Worm (Caenorhabditis elegans) whole organism, late embryonic: ENCODE data around the gene sdz-38.

ENCODE experiments used
- K09A11.1 ChIP-seq: sonication (generic microtip); optimal IDR thresholded peaks from 2 replicates; lab custom pipeline; 2017; ENCODE audit warnings: antibody characterized with exemption, mild to moderate bottlenecking, missing genetic modification characterization, missing compliant biosample characterization; ENCODE audit not compliant: insufficient read depth
- T23F11.4 ChIP-seq: fragments of 200-800 bp; sonication (Bioruptor generic); optimal IDR thresholded peaks from 2 replicates; lab custom pipeline; 2018; ENCODE audit warnings: mild to moderate bottlenecking, missing genetic modification characterization, missing compliant biosample characterization
- Y22D7AL.16 ChIP-seq: sonication (generic microtip); optimal IDR thresholded peaks from 2 replicates; lab custom pipeline; 2016; ENCODE audit warnings: missing genetic modification characterization, missing compliant biosample characterization
- ahr-1 ChIP-seq: sonication (generic microtip); optimal IDR thresholded peaks from 2 replicates; lab custom pipeline; 2016; ENCODE audit warnings: missing genetic modification characterization, missing compliant biosample characterization
- ama-1 ChIP-seq: fragments of 150-350 bp; optimal IDR thresholded peaks from 2 replicates; lab custom pipeline; 2014
- ceh-14 ChIP-seq: sonication (generic microtip); optimal IDR thresholded peaks from 2 replicates; lab custom pipeline; 2016; ENCODE audit warnings: missing genotype, missing genetic modification characterization, missing compliant biosample characterization
- ceh-19 ChIP-seq: fragments of 200-800 bp; sonication (Bioruptor generic); optimal IDR thresholded peaks from 2 replicates; lab custom pipeline; 2018; ENCODE audit warnings: mild to moderate bottlenecking, missing genetic modification characterization, missing compliant biosample characterization
- ceh-2 ChIP-seq: sonication (generic microtip); optimal IDR thresholded peaks from 2 replicates; lab custom pipeline; 2016; ENCODE audit warnings: missing genotype, missing genetic modification characterization, missing compliant biosample characterization
- ceh-34 ChIP-seq: sonication (generic microtip); optimal IDR thresholded peaks from 2 replicates; lab custom pipeline; 2016; ENCODE audit warnings: mild to moderate bottlenecking, missing genetic modification characterization, missing compliant biosample characterization
- ceh-48 ChIP-seq: sonication (generic microtip); optimal IDR thresholded peaks from 2 replicates; lab custom pipeline; 2016; ENCODE audit warnings: missing genetic modification characterization, inconsistent platforms, missing compliant biosample characterization
- che-1 ChIP-seq: sonication (generic microtip); optimal IDR thresholded peaks from 2 replicates; lab custom pipeline; 2016; ENCODE audit warnings: mild to moderate bottlenecking, missing genetic modification characterization, missing compliant biosample characterization
- dmd-4 ChIP-seq: sonication (generic microtip); optimal IDR thresholded peaks from 2 replicates; lab custom pipeline; 2016; ENCODE audit warnings: borderline replicate concordance, missing genetic modification characterization, missing compliant biosample characterization
- dve-1 ChIP-seq: sonication (generic microtip); optimal IDR thresholded peaks from 2 replicates; lab custom pipeline; 2017; ENCODE audit warnings: antibody characterized with exemption, mild to moderate bottlenecking, missing genetic modification characterization, missing compliant biosample characterization
- ets-4 ChIP-seq: sonication (generic microtip); optimal IDR thresholded peaks from 2 replicates; lab custom pipeline; 2016; ENCODE audit warnings: missing genetic modification characterization, missing compliant biosample characterization
- gmeb-2 ChIP-seq: sonication (generic microtip); optimal IDR thresholded peaks from 2 replicates; lab custom pipeline; 2016; ENCODE audit warnings: missing genetic modification characterization, inconsistent platforms, missing compliant biosample characterization
- hlh-30 ChIP-seq: sonication (generic microtip); optimal IDR thresholded peaks from 2 replicates; lab custom pipeline; 2017; ENCODE audit warnings: antibody characterized with exemption, missing genetic modification characterization, missing compliant biosample characterization; ENCODE audit not compliant: insufficient read depth
- hlh-6 ChIP-seq: sonication (generic microtip); optimal IDR thresholded peaks from 2 replicates; lab custom pipeline; 2016; ENCODE audit warnings: missing genotype, missing genetic modification characterization, missing compliant biosample characterization
- nhr-11 ChIP-seq: fragments of 150-350 bp; optimal IDR thresholded peaks from 2 replicates; lab custom pipeline; 2014; ENCODE audit warnings: missing biosample characterization, missing genetic modification characterization
- nhr-232 ChIP-seq: sonication (generic microtip); optimal IDR thresholded peaks from 2 replicates; lab custom pipeline; 2016; ENCODE audit warnings: missing genetic modification characterization, missing compliant biosample characterization
- npax-4 ChIP-seq: sonication (generic microtip); optimal IDR thresholded peaks from 2 replicates; lab custom pipeline; 2016; ENCODE audit warnings: missing genetic modification characterization, missing compliant biosample characterization
- pag-3 ChIP-seq: sonication (generic microtip); optimal IDR thresholded peaks from 2 replicates; lab custom pipeline; 2016; ENCODE audit warnings: missing compliant biosample characterization, missing genetic modification characterization, borderline replicate concordance
- pax-1 ChIP-seq: fragments of 150-350 bp; optimal IDR thresholded peaks from 2 replicates; lab custom pipeline; 2014; ENCODE audit warnings: missing biosample characterization, missing genetic modification characterization
- pha-2 ChIP-seq: sonication (generic microtip); optimal IDR thresholded peaks from 2 replicates; lab custom pipeline; 2017; ENCODE audit warnings: mild to moderate bottlenecking, missing genetic modification characterization, missing compliant biosample characterization
- pha-4 ChIP-seq: fragments of 150-350 bp; optimal IDR thresholded peaks from 2 replicates; lab custom pipeline; 2018; ENCODE audit warnings: missing biosample characterization, missing genetic modification reagents, missing genetic modification characterization
- pros-1 ChIP-seq: fragments of 150-350 bp; optimal IDR thresholded peaks from 2 replicates; lab custom pipeline; 2014; ENCODE audit warnings: missing biosample characterization, missing genetic modification reagents, missing genetic modification characterization
- ref-2 ChIP-seq: sonication (generic microtip); optimal IDR thresholded peaks from 2 replicates; lab custom pipeline; 2016; ENCODE audit warnings: missing genetic modification characterization, missing compliant biosample characterization
- rnt-1 ChIP-seq: sonication (generic microtip); optimal IDR thresholded peaks from 2 replicates; lab custom pipeline; 2016; ENCODE audit warnings: missing genetic modification characterization, missing compliant biosample characterization
- sox-2 ChIP-seq: fragments of 200-800 bp; sonication (Bioruptor generic); IDR thresholded peaks from 2 replicates; pipeline ENCODE4 v1.3.6; 2022; ENCODE audit warnings: missing genetic modification reagents, missing genetic modification characterization, missing compliant biosample characterization
- sox-4 ChIP-seq: sonication (generic microtip); optimal IDR thresholded peaks from 2 replicates; lab custom pipeline; 2017; ENCODE audit warnings: mild to moderate bottlenecking, missing genetic modification characterization, inconsistent platforms, missing compliant biosample characterization
- syd-9 ChIP-seq: sonication (generic microtip); optimal IDR thresholded peaks from 2 replicates; lab custom pipeline; 2016; ENCODE audit warnings: mild to moderate bottlenecking, missing genetic modification characterization, moderate library complexity, missing compliant biosample characterization
- ttx-3 ChIP-seq: sonication (generic microtip); optimal IDR thresholded peaks from 2 replicates; lab custom pipeline; 2016; ENCODE audit warnings: missing genetic modification reagents, missing genetic modification characterization, missing compliant biosample characterization
- unc-42 ChIP-seq: sonication (generic microtip); optimal IDR thresholded peaks from 2 replicates; lab custom pipeline; 2016; ENCODE audit warnings: missing genotype, missing genetic modification characterization, missing compliant biosample characterization
- unc-55 ChIP-seq: sonication (generic microtip); optimal IDR thresholded peaks from 2 replicates; lab custom pipeline; 2017; ENCODE audit warnings: missing biosample characterization, missing genetic modification reagents, missing genetic modification characterization
- ztf-16 ChIP-seq: sonication (generic microtip); optimal IDR thresholded peaks from 2 replicates; lab custom pipeline; 2017; ENCODE audit warnings: missing genetic modification characterization, missing compliant biosample characterization

sdz-38 gene

ce11 chrII:9981760-9982159 lies at the start of gene sdz-38:
TSS of gene sdz-38 (minus strand) at chrII:9981860.
- TF ChIP-seq hlh-30 (tag; lab: Kevin White, UChicago): no peak
- TF ChIP-seq gmeb-2 (tag; lab: Kevin White, UChicago): no peak
- TF ChIP-seq pag-3 (tag; lab: Kevin White, UChicago): no peak
- TF ChIP-seq ref-2 (tag; lab: Kevin White, UChicago): no peak
- no peak for TF ChIP-seq T23F11.4 (GFP tag; lab: Kevin White, UChicago)

ce11 chrII:10029890-10030289 lies 48.2 kb upstream of the sdz-38 start, which contains the start of gene ttc-36:
TSS of gene ttc-36 (plus strand) at chrII:10030190.
- no peak for TF ChIP-seq che-1 (tag; lab: Kevin White, UChicago)
- TF ChIP-seq ceh-19 (GFP tag; lab: Kevin White, UChicago): no peak
- no peak for TF ChIP-seq K09A11.1
- no peak for TF ChIP-seq ceh-48 (tag; lab: Kevin White, UChicago)
- no peak for TF ChIP-seq sox-2
- TF ChIP-seq dve-1 (tag; lab: Kevin White, UChicago): no peak
- no peak for TF ChIP-seq pha-4 (tag; lab: Kevin White, UChicago)

ce11 chrII:10029044-10029443 lies 47.4 kb upstream of the sdz-38 start:
- TF ChIP-seq ceh-2 (tag; lab: Kevin White, UChicago) (no peak), syd-9 (tag; lab: Kevin White, UChicago) (no peak), dmd-4 (no peak), pha-2 (tag; lab: Kevin White, UChicago) (no peak), hlh-30 (tag; lab: Kevin White, UChicago) (no peak), ahr-1 (tag; lab: Kevin White, UChicago) (no peak), rnt-1 (tag; lab: Kevin White, UChicago) (no peak), unc-42 (no peak), ztf-16 (tag; lab: Kevin White, UChicago) (no peak), ets-4 (tag; lab: Kevin White, UChicago) (no peak), ceh-48 (tag; lab: Kevin White, UChicago) (no peak), nhr-232 (tag; lab: Kevin White, UChicago) (no peak), ceh-34 (tag; lab: Kevin White, UChicago) (no peak), ref-2 (tag; lab: Kevin White, UChicago) (no peak)

DNA sequence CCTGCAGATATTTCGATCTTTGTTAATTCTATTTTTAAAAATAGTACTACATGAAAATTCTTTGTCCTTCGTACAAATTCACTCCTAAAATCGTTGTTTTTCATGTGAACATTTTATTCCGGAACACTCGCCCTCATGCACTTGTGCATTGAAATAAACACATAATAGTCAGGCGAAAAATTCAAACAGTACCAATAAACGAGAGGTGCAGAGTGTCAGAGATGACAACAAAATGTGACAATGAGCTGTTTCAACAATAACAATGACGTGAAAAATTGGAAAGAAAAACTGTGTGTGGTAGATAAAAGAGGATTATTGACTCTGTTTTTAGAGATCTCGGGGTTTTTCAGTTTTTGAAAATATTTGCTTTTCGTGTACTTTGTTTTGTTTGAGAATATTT lies 46.5 kb upstream of the sdz-38 start, which contains the start of gene F52H3.6:
F52H3.6 (minus strand) TSS at position 228 of the 400 bp plus-strand sequence.
- no peak for TF ChIP-seq npax-4 (tag; lab: Kevin White, UChicago)

- TF ChIP-seq ceh-14 (tag; lab: Kevin White, UChicago) (no peak), rnt-1 (tag; lab: Kevin White, UChicago) (peak; percentile 35), sox-4 (tag; lab: Kevin White, UChicago) (no peak), pax-1 (tag; lab: Kevin White, UChicago) (no peak), unc-55 (GFP tag; lab: Kevin White, UChicago) (peak; percentile 93)
Observed at ce11 chrII:10025059-10025458, 43.4 kb upstream of the sdz-38 start.

DNA sequence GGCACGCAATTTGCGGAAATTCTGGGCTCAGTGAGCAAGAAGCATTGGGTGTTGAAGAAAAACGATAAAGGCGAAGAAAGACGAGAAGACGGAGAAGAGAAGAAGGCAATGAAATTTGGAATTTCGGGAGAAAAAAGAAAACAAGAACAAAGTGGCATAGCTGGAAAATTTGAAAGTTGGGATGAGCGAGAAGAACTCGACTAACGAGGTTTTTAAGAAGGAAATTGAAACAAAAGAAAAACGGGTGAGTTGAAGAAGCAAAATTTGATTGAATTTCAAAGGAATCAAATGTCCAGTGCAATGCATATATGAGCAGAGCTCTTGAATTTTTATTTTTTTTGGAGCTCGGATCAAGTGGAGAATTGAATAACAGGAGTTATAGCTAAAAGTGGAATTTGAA lies 40.1 kb upstream of the sdz-38 start:
- TF ChIP-seq unc-42 (peak; percentile 91), ttx-3 (no peak)

DNA sequence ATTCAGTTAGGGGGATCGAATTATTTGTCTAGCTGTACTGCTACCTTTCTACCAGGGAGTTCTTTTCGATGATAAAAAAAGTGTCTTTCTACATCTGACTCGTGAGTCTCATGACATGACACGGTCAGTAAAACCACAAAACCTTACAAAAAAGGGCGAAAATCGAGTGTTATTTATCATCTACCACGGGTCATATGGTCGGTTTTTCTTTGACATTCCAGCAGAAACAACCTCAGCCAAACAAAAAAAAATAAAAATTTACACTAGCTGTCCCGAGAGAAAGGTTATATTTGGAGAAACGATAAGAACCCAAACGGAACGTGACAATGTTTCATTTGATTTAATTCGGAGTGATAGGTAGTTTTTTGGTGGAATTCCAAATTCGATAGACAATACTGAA lies 38.0 kb upstream of the sdz-38 start:
- TF ChIP-seq pros-1 (tag; lab: Kevin White, UChicago) (no peak), nhr-232 (tag; lab: Kevin White, UChicago) (no peak), ama-1 (lab: Kevin White, UChicago) (no peak), Y22D7AL.16 (tag; lab: Kevin White, UChicago) (no peak), hlh-6 (no peak), che-1 (tag; lab: Kevin White, UChicago) (no peak), gmeb-2 (tag; lab: Kevin White, UChicago) (no peak), pag-3 (tag; lab: Kevin White, UChicago) (no peak), nhr-11 (tag; lab: Kevin White, UChicago) (no peak)
- TF ChIP-seq, all 69 proteins: peak for 0
